Fruit fly (Drosophila melanogaster) whole organism, embryonic: ENCODE data around the gene Art4.

Experiments
- Adf1 ChIP-seq: fragments of 200-800 bp; sonication (Bioruptor generic); IDR thresholded peaks from 2 replicates; pipeline ENCODE4 v1.3.6; 2022; ENCODE audit warnings: missing biosample characterization, missing genetic modification characterization
- Atf6 ChIP-seq: fragments of 200-800 bp; sonication (Bioruptor generic); IDR thresholded peaks from 2 replicates; pipeline ENCODE4 v1.3.6; 2022; ENCODE audit warnings: missing biosample characterization, missing genetic modification characterization
- BtbVII ChIP-seq: fragments of 200-800 bp; sonication (Bioruptor generic); optimal IDR thresholded peaks from 3 replicates; lab custom pipeline; 2017; ENCODE audit warnings: missing biosample characterization, mild to moderate bottlenecking, missing genetic modification characterization
- C15 ChIP-seq: fragments of 200-800 bp; sonication (Bioruptor generic); IDR thresholded peaks from 3 replicates; pipeline ENCODE4 v1.3.6; 2022; ENCODE audit warnings: missing biosample characterization, missing genetic modification characterization
- CG10543 ChIP-seq: fragments of 200-800 bp; sonication (Bioruptor generic); optimal IDR thresholded peaks from 3 replicates; lab custom pipeline; 2017; ENCODE audit warnings: missing biosample characterization, mild to moderate bottlenecking, missing genetic modification characterization, moderate library complexity
- CG11695 ChIP-seq: fragments of 200-800 bp; sonication (Bioruptor generic); IDR thresholded peaks from 3 replicates; pipeline ENCODE4 v1.3.6; 2022; ENCODE audit warnings: missing biosample characterization, missing genetic modification characterization
- CG1233 ChIP-seq: fragments of 200-800 bp; sonication (Bioruptor generic); optimal IDR thresholded peaks from 4 replicates; lab custom pipeline; 2018; ENCODE audit warnings: missing biosample characterization, mild to moderate bottlenecking, missing genetic modification characterization
- CG13894 ChIP-seq: fragments of 200-800 bp; sonication (Bioruptor generic); optimal IDR thresholded peaks from 3 replicates; lab custom pipeline; 2018; ENCODE audit warnings: missing biosample characterization, mild to moderate bottlenecking, missing genetic modification characterization, moderate library complexity
- CG14014 ChIP-seq: fragments of 200-800 bp; sonication (Bioruptor generic); IDR thresholded peaks from 2 replicates; pipeline ENCODE4 v1.3.6; 2022; ENCODE audit warnings: missing biosample characterization, missing genetic modification characterization
- CG14710 ChIP-seq: fragments of 200-800 bp; sonication (Bioruptor generic); optimal IDR thresholded peaks from 3 replicates; lab custom pipeline; 2019; ENCODE audit warnings: missing biosample characterization, mild to moderate bottlenecking, missing genetic modification characterization, moderate library complexity
- CG14965 ChIP-seq: fragments of 200-800 bp; sonication (Bioruptor generic); optimal IDR thresholded peaks from 2 replicates; lab custom pipeline; 2016; ENCODE audit warnings: missing biosample characterization, missing genetic modification characterization, borderline replicate concordance
- CG15269 ChIP-seq: fragments of 200-800 bp; sonication (Bioruptor generic); optimal IDR thresholded peaks from 2 replicates; lab custom pipeline; 2018; ENCODE audit warnings: missing biosample characterization, mild to moderate bottlenecking, missing genetic modification characterization, moderate library complexity
- CG16779 ChIP-seq: fragments of 200-800 bp; sonication (Bioruptor generic); IDR thresholded peaks from 2 replicates; pipeline ENCODE4 v1.3.6; 2022; ENCODE audit warnings: missing biosample characterization, missing genetic modification characterization
- CG32532 ChIP-seq: fragments of 200-800 bp; sonication (Bioruptor generic); IDR thresholded peaks from 2 replicates; pipeline ENCODE4 v1.3.6; 2022; ENCODE audit warnings: missing biosample characterization, missing genetic modification characterization
- CG3281 ChIP-seq: fragments of 200-800 bp; sonication (Bioruptor generic); optimal IDR thresholded peaks from 3 replicates; lab custom pipeline; 2017; ENCODE audit warnings: missing biosample characterization, mild to moderate bottlenecking, missing genetic modification characterization
- CG34422 ChIP-seq: fragments of 200-800 bp; sonication (Bioruptor generic); IDR thresholded peaks from 3 replicates; pipeline ENCODE4 v1.3.6; 2022; ENCODE audit warnings: missing biosample characterization, missing genetic modification characterization
- CG4360 ChIP-seq: fragments of 200-800 bp; sonication (Bioruptor generic); IDR thresholded peaks from 2 replicates; pipeline ENCODE4 v1.3.6; 2022; ENCODE audit warnings: missing biosample characterization, missing genetic modification characterization
- CG6175 ChIP-seq: fragments of 200-800 bp; sonication (Bioruptor generic); IDR thresholded peaks from 3 replicates; pipeline ENCODE4 v1.3.6; 2022; ENCODE audit warnings: missing biosample characterization, missing genetic modification characterization
- CG6813 ChIP-seq: fragments of 200-800 bp; sonication (Bioruptor generic); optimal IDR thresholded peaks from 2 replicates; lab custom pipeline; 2017; ENCODE audit warnings: missing biosample characterization, missing genetic modification characterization, mild to moderate bottlenecking, moderate library complexity, missing genetic modification reagents
- CoRest ChIP-seq: fragments of 200-800 bp; sonication (Bioruptor generic); optimal IDR thresholded peaks from 3 replicates; lab custom pipeline; 2018; ENCODE audit warnings: missing biosample characterization, mild to moderate bottlenecking, missing genetic modification characterization, moderate library complexity
- E2f2 ChIP-seq: fragments of 200-800 bp; sonication (Bioruptor generic); IDR thresholded peaks from 2 replicates; pipeline ENCODE4 v1.3.6; 2022; ENCODE audit warnings: missing biosample characterization, missing genetic modification characterization
- Fer1 ChIP-seq: fragments of 200-800 bp; sonication (Bioruptor generic); optimal IDR thresholded peaks from 2 replicates; lab custom pipeline; 2017; ENCODE audit warnings: missing biosample characterization, mild to moderate bottlenecking, missing genetic modification characterization
- H15 ChIP-seq: fragments of 200-800 bp; sonication (Bioruptor generic); IDR thresholded peaks from 3 replicates; pipeline ENCODE4 v1.3.6; 2022; ENCODE audit warnings: missing biosample characterization, missing genetic modification characterization
- Hey ChIP-seq: fragments of 200-800 bp; sonication (Bioruptor generic); optimal IDR thresholded peaks from 3 replicates; lab custom pipeline; 2018; ENCODE audit warnings: missing biosample characterization, mild to moderate bottlenecking, missing genetic modification characterization
- Hsf ChIP-seq: fragments of 200-800 bp; sonication (Bioruptor generic); optimal IDR thresholded peaks from 3 replicates; lab custom pipeline; 2016; ENCODE audit warnings: missing biosample characterization, missing genetic modification characterization
- Meics ChIP-seq: fragments of 200-800 bp; sonication (Bioruptor generic); optimal IDR thresholded peaks from 2 replicates; lab custom pipeline; 2017; ENCODE audit warnings: missing biosample characterization, mild to moderate bottlenecking, missing genetic modification characterization
- NFAT ChIP-seq: fragments of 200-800 bp; sonication (Bioruptor generic); IDR thresholded peaks from 2 replicates; pipeline ENCODE4 v1.3.6; 2022; ENCODE audit warnings: missing biosample characterization, missing genetic modification characterization
- Ravus ChIP-seq: fragments of 200-800 bp; sonication (Bioruptor generic); IDR thresholded peaks from 2 replicates; pipeline ENCODE4 v1.3.6; 2022; ENCODE audit warnings: missing biosample characterization, missing genetic modification characterization
- Scr ChIP-seq: fragments of 200-800 bp; sonication (Bioruptor generic); IDR thresholded peaks from 2 replicates; pipeline ENCODE4 v1.3.6; 2022; ENCODE audit warnings: missing biosample characterization, missing genetic modification characterization; ENCODE audit not compliant: partially characterized antibody
- Sry-β ChIP-seq: fragments of 200-800 bp; sonication (Bioruptor generic); optimal IDR thresholded peaks from 2 replicates; lab custom pipeline; 2018; ENCODE audit warnings: missing biosample characterization, mild to moderate bottlenecking, missing genetic modification characterization, moderate library complexity
- abd-A ChIP-seq: fragments of 200-800 bp; sonication (Bioruptor generic); optimal IDR thresholded peaks from 3 replicates; lab custom pipeline; 2019; ENCODE audit warnings: missing biosample characterization, mild to moderate bottlenecking, missing genetic modification characterization, moderate library complexity
- bsh ChIP-seq, 2 experiments: fragments of 200-800 bp; sonication (Bioruptor generic); optimal IDR thresholded peaks; 2 replicates each; lab custom pipeline; 2017 to 2018; ENCODE audit warnings: mild to moderate bottlenecking in 2 of 2, missing biosample characterization in 2 of 2, missing genetic modification characterization in 2 of 2, moderate library complexity in 1 of 2
- cas ChIP-seq: fragments of 200-800 bp; sonication (Bioruptor generic); IDR thresholded peaks from 2 replicates; pipeline ENCODE4 v1.3.6; 2022; ENCODE audit warnings: missing biosample characterization, missing genetic modification characterization
- chinmo ChIP-seq: fragments of 200-800 bp; sonication (Bioruptor generic); IDR thresholded peaks from 4 replicates; pipeline ENCODE4 v1.3.6; 2022; ENCODE audit warnings: missing biosample characterization, missing genetic modification characterization; ENCODE audit not compliant: partially characterized antibody
- ci ChIP-seq: fragments of 200-800 bp; sonication (Bioruptor generic); IDR thresholded peaks from 3 replicates; pipeline ENCODE4 v1.3.6; 2022; ENCODE audit warnings: missing biosample characterization, missing genetic modification characterization
- crol ChIP-seq: fragments of 200-800 bp; sonication (Bioruptor generic); IDR thresholded peaks from 2 replicates; pipeline ENCODE4 v1.3.6; 2022; ENCODE audit warnings: missing biosample characterization, missing genetic modification characterization
- da ChIP-seq: fragments of 200-800 bp; sonication (Bioruptor generic); optimal IDR thresholded peaks from 2 replicates; lab custom pipeline; 2016; ENCODE audit warnings: missing biosample characterization, missing genetic modification characterization
- exex ChIP-seq: fragments of 200-800 bp; sonication (Bioruptor generic); optimal IDR thresholded peaks from 4 replicates; lab custom pipeline; 2018; ENCODE audit warnings: missing biosample characterization, mild to moderate bottlenecking, missing genetic modification characterization, moderate library complexity
- her ChIP-seq: fragments of 200-800 bp; sonication (Bioruptor generic); optimal IDR thresholded peaks from 2 replicates; lab custom pipeline; 2016; ENCODE audit warnings: missing biosample characterization, missing genetic modification characterization
- inv ChIP-seq: fragments of 200-800 bp; sonication (Bioruptor generic); IDR thresholded peaks from 2 replicates; pipeline ENCODE4 v1.3.6; 2022; ENCODE audit warnings: missing biosample characterization, missing genetic modification characterization; ENCODE audit not compliant: partially characterized antibody
- lab ChIP-seq: fragments of 200-800 bp; sonication (Bioruptor generic); optimal IDR thresholded peaks from 3 replicates; lab custom pipeline; 2017; ENCODE audit warnings: missing biosample characterization, missing genetic modification characterization, mild to moderate bottlenecking, moderate library complexity, missing genetic modification reagents
- mam ChIP-seq: fragments of 200-800 bp; sonication (Bioruptor generic); optimal IDR thresholded peaks from 3 replicates; lab custom pipeline; 2016; ENCODE audit warnings: missing biosample characterization, missing genetic modification characterization
- mirr ChIP-seq: fragments of 200-800 bp; sonication (Bioruptor generic); optimal IDR thresholded peaks from 3 replicates; lab custom pipeline; 2018; ENCODE audit warnings: missing biosample characterization, mild to moderate bottlenecking, missing genetic modification characterization
- pnt ChIP-seq: fragments of 200-800 bp; sonication (Bioruptor generic); optimal IDR thresholded peaks from 3 replicates; lab custom pipeline; 2016; ENCODE audit warnings: missing biosample characterization, missing genetic modification characterization
- rib ChIP-seq: fragments of 200-800 bp; sonication (Bioruptor generic); IDR thresholded peaks from 2 replicates; pipeline ENCODE4 v1.3.6; 2022; ENCODE audit warnings: missing biosample characterization, missing genetic modification characterization
- sd ChIP-seq: fragments of 200-800 bp; sonication (Bioruptor generic); optimal IDR thresholded peaks from 3 replicates; lab custom pipeline; 2018; ENCODE audit warnings: missing biosample characterization, mild to moderate bottlenecking, missing genetic modification characterization, moderate library complexity
- tin ChIP-seq: fragments of 200-800 bp; sonication (Bioruptor generic); optimal IDR thresholded peaks from 3 replicates; lab custom pipeline; 2016; ENCODE audit warnings: missing biosample characterization, missing genetic modification characterization
- trh ChIP-seq: fragments of 200-800 bp; sonication (Bioruptor generic); optimal IDR thresholded peaks from 2 replicates; lab custom pipeline; 2016; ENCODE audit warnings: missing biosample characterization, missing genetic modification characterization
- ttk ChIP-seq: fragments of 200-800 bp; sonication (Bioruptor generic); IDR thresholded peaks from 2 replicates; pipeline ENCODE4 v2.1.2; 2022; ENCODE audit warnings: missing biosample characterization, missing genetic modification characterization
- zen2 ChIP-seq: fragments of 200-800 bp; sonication (Bioruptor generic); IDR thresholded peaks from 3 replicates; pipeline ENCODE4 v1.3.6; 2022; ENCODE audit warnings: missing biosample characterization, missing genetic modification characterization; ENCODE audit not compliant: partially characterized antibody

Gene Art4

dm6 chr3R:9939333-9939979 is 46.4 kb downstream of the Art4 start (continued):
- TF ChIP-seq BtbVII (GFP tag; lab: Kevin White, UChicago) (peak; percentile 20), sd (tag; lab: Kevin White, UChicago) (peak; percentile 66), da (GFP tag; lab: Kevin White, UChicago) (no peak), crol (GFP tag; lab: Robert Waterston, UW) (peak; percentile 85), lab (peak; percentile 75), Scr (GFP tag; lab: Robert Waterston, UW) (no peak), mirr (peak; percentile 58), Fer1 (GFP tag; lab: Kevin White, UChicago) (peak; percentile 50), rib (GFP tag; lab: Robert Waterston, UW) (peak; percentile 63; the same call in 1 of the 2 replicates), pnt (GFP tag; lab: Kevin White, UChicago) (no peak), inv (no peak), cas (0 out of 2 replicates have a peak, but pooled peaks have one; percentile 10), CG11695 (GFP tag; lab: Robert Waterston, UW) (no peak), Meics (GFP tag; lab: Kevin White, UChicago) (peak; percentile 49), CG3281 (GFP tag; lab: Kevin White, UChicago) (peak; percentile 31), Atf6 (GFP tag; lab: Robert Waterston, UW) (0 out of 2 replicates have a peak, but pooled peaks have one; percentile 27), CG34422 (peak; percentile 32; the same call in 1 of the 3 replicates), CG15269 (tag; lab: Kevin White, UChicago) (peak; percentile 17), CG13894 (tag; lab: Kevin White, UChicago) (peak; percentile 63), CG10543 (GFP tag; lab: Kevin White, UChicago) (peak; percentile 91), CG1233 (GFP tag; lab: Kevin White, UChicago) (no peak), chinmo (peak; percentile 52; the same call in 1 of the 4 replicates), abd-A (peak; percentile 61), Adf1 (GFP tag; lab: Robert Waterston, UW) (peak; percentile 48; the same call in 1 of the 2 replicates), Hey (tag; lab: Kevin White, UChicago) (peak; percentile 29), ci (0 out of 3 replicates have a peak, but pooled peaks have one; percentile 16), CG14014 (GFP tag; lab: Robert Waterston, UW) (no peak), CG6175 (GFP tag; lab: Robert Waterston, UW) (peak; percentile 11; the same call in 1 of the 3 replicates), NFAT (GFP tag; lab: Robert Waterston, UW) (0 out of 2 replicates have a peak, but pooled peaks have one; percentile 33), CG14710 (no peak)

dm6 chr3R:9938495-9938894 is 47.4 kb downstream of the Art4 start:
- TF ChIP-seq chinmo (no peak), H15 (GFP tag; lab: Robert Waterston, UW) (0 out of 3 replicates have a peak, but pooled peaks have one; percentile 23), CoRest (no peak), Ravus (no peak), mam (GFP tag; lab: Kevin White, UChicago) (no peak), Sry-β (GFP tag; lab: Kevin White, UChicago) (no peak), ttk (no peak), CG6813 (peak; percentile 1), CG14965 (GFP tag; lab: Kevin White, UChicago) (no peak), CG4360 (GFP tag; lab: Robert Waterston, UW) (no peak), E2f2 (no peak), her (GFP tag; lab: Kevin White, UChicago) (no peak), tin (GFP tag; lab: Kevin White, UChicago) (peak; percentile 3), C15 (GFP tag; lab: Robert Waterston, UW) (no peak), zen2 (GFP tag; lab: Robert Waterston, UW) (no peak), CG32532 (GFP tag; lab: Robert Waterston, UW) (peak; percentile 56; the same call in 1 of the 2 replicates), exex (tag; lab: Kevin White, UChicago) (no peak), CG16779 (GFP tag; lab: Robert Waterston, UW) (no peak), trh (GFP tag; lab: Kevin White, UChicago) (no peak), bsh (GFP tag; optimal IDR thresholded peaks at IDR 0.05; lab: Kevin White, UChicago) (peak in 1 of 2 experiments; percentile 32), Hsf (GFP tag; lab: Kevin White, UChicago) (peak; percentile 22)
